Fruit fly (Drosophila melanogaster) whole organism, embryonic: ENCODE measurements around the gene tws.

ENCODE experiments used
- CG13123 ChIP-seq: fragments of 200-800 bp; sonication (Bioruptor generic); optimal IDR thresholded peaks from 2 replicates; lab custom pipeline; 2016; ENCODE audit warnings: missing biosample characterization, missing genetic modification characterization
- CG1603 ChIP-seq: fragments of 200-800 bp; sonication (Bioruptor generic); optimal IDR thresholded peaks from 2 replicates; lab custom pipeline; 2019; ENCODE audit warnings: missing biosample characterization, mild to moderate bottlenecking, missing genetic modification characterization, moderate library complexity
- CG17361 ChIP-seq: fragments of 200-800 bp; sonication (Bioruptor generic); IDR thresholded peaks from 3 replicates; pipeline ENCODE4 v1.3.6; 2022; ENCODE audit warnings: missing biosample characterization, missing genetic modification characterization
- CG2199 ChIP-seq: fragments of 200-800 bp; sonication (Bioruptor generic); IDR thresholded peaks from 3 replicates; pipeline ENCODE4 v1.3.6; 2022; ENCODE audit warnings: missing biosample characterization, missing genetic modification characterization
- Gug ChIP-seq: fragments of 200-800 bp; sonication (Bioruptor generic); IDR thresholded peaks from 4 replicates; pipeline ENCODE4 v1.3.6; 2022; ENCODE audit warnings: missing biosample characterization, missing genetic modification characterization
- fd96Cb ChIP-seq: fragments of 200-800 bp; sonication (Bioruptor generic); optimal IDR thresholded peaks from 2 replicates; lab custom pipeline; 2018; ENCODE audit warnings: missing biosample characterization, mild to moderate bottlenecking, missing genetic modification characterization, moderate library complexity
- gcm2 ChIP-seq: fragments of 200-800 bp; sonication (Bioruptor generic); optimal IDR thresholded peaks from 2 replicates; lab custom pipeline; 2016; ENCODE audit warnings: missing biosample characterization, missing genetic modification characterization

dm6 chr3R:10167280-10167679 lies 27.7 kb upstream of the tws start:
- TF ChIP-seq gcm2: no peak
- no peak for TF ChIP-seq CG17361 (GFP tag; lab: Robert Waterston, UW)
- no peak for TF ChIP-seq CG13123
- TF ChIP-seq CG2199 (GFP tag; lab: Robert Waterston, UW): no peak
- TF ChIP-seq fd96Cb (tag; lab: Kevin White, UChicago): no peak
- TF ChIP-seq Gug: no peak
- no peak for TF ChIP-seq CG1603 (tag; lab: Kevin White, UChicago)
